Fruit fly (Drosophila melanogaster): ENCODE measurements around the gene Ca-alpha1T.
A peak's percentile ranks its signal among the peaks of the same experiment; 100 is the strongest.

Ca-alpha1T gene

dm6 chrX:6097578-6097977, 94.7 kb downstream of the Ca-alpha1T start (continued):
- TF ChIP-seq CG4730 (GFP tag; IDR thresholded peaks at IDR 0.05) (peak; percentile 85), chm (GFP tag; IDR thresholded peaks at IDR 0.05) (peak; percentile 88), Myb (GFP tag; optimal IDR thresholded peaks at IDR 0.05) (peak; percentile 64), fru (optimal IDR thresholded peaks at IDR 0.05) (no peak), CG18619 (GFP tag; optimal IDR thresholded peaks at IDR 0.05) (peak; percentile 66), CG16863 (GFP tag; optimal IDR thresholded peaks at IDR 0.05) (peak; percentile 81), CG32767 (GFP tag; IDR thresholded peaks at IDR 0.05) (peak; percentile 81), Trl (optimal IDR thresholded peaks at IDR 0.05) (no peak), Trl (GFP tag; optimal IDR thresholded peaks at IDR 0.05) (peak; percentile 84), CkIIα-i1 (GFP tag; IDR thresholded peaks at IDR 0.05) (0 out of 2 replicates have a peak, but pooled peaks have one; percentile 31), CG3726 (GFP tag; IDR thresholded peaks at IDR 0.05) (peak; percentile 60; the same call in 1 of the 3 replicates), Rfx (GFP tag; IDR thresholded peaks at IDR 0.05) (peak; percentile 91), Ets65A (GFP tag) (peak; percentile 98), NC2β (GFP tag; optimal IDR thresholded peaks at IDR 0.05) (peak; percentile 63), CG34422 (GFP tag; IDR thresholded peaks at IDR 0.05) (peak; percentile 92), CG7839 (tag; optimal IDR thresholded peaks at IDR 0.05) (peak; percentile 88), CG17361 (GFP tag; IDR thresholded peaks at IDR 0.05) (peak; percentile 83), Hmx (GFP tag; optimal IDR thresholded peaks at IDR 0.05) (peak; percentile 17), CG31441 (GFP tag; IDR thresholded peaks at IDR 0.05) (peak; percentile 81), inv (GFP tag; IDR thresholded peaks at IDR 0.05; ENCODE audit: partially characterized antibody) (no peak), Sry-β (GFP tag; optimal IDR thresholded peaks at IDR 0.05) (no peak), nmo (GFP tag; optimal IDR thresholded peaks at IDR 0.05) (peak; percentile 86), HmgZ (tag; optimal IDR thresholded peaks at IDR 0.05) (peak; percentile 71), ems (GFP tag; optimal IDR thresholded peaks at IDR 0.05) (peak; percentile 73), CG10321 (GFP tag; IDR thresholded peaks at IDR 0.05) (peak; percentile 31; the same call in 1 of the 2 replicates), Blimp-1 (GFP tag; optimal IDR thresholded peaks at IDR 0.05) (peak; percentile 81), row (GFP tag; IDR thresholded peaks at IDR 0.05) (peak; percentile 91), CG32772 (GFP tag; IDR thresholded peaks at IDR 0.05) (peak; percentile 93), Dfd (GFP tag; optimal IDR thresholded peaks at IDR 0.05) (no peak), btn (GFP tag; optimal IDR thresholded peaks at IDR 0.05) (peak; percentile 77), CG14014 (GFP tag; IDR thresholded peaks at IDR 0.05) (peak; percentile 88), ac (GFP tag; optimal IDR thresholded peaks at IDR 0.05) (no peak), oc (tag; optimal IDR thresholded peaks at IDR 0.05) (peak; percentile 75), CrebB (tag; optimal IDR thresholded peaks at IDR 0.05) (peak; percentile 44), CG6683 (GFP tag; optimal IDR thresholded peaks at IDR 0.05) (peak; percentile 64), Atf-2 (GFP tag; optimal IDR thresholded peaks at IDR 0.05) (peak; percentile 70), CG17385 (GFP tag; optimal IDR thresholded peaks at IDR 0.05) (peak; percentile 72), onecut (GFP tag; IDR thresholded peaks at IDR 0.05) (peak; percentile 77), CG12391 (tag; optimal IDR thresholded peaks at IDR 0.05) (peak; percentile 71), ttk (GFP tag; IDR thresholded peaks at IDR 0.05) (peak; percentile 93), CG10274 (GFP tag; optimal IDR thresholded peaks at IDR 0.05) (peak; percentile 65), Fer3 (tag; optimal IDR thresholded peaks at IDR 0.05) (peak; percentile 76), cato (GFP tag; optimal IDR thresholded peaks at IDR 0.05; ENCODE audit: borderline replicate concordance) (peak; percentile 64), CG2199 (GFP tag; IDR thresholded peaks at IDR 0.05) (peak; percentile 71; the same call in 1 of the 3 replicates), wek (GFP tag; optimal IDR thresholded peaks at IDR 0.05) (peak; percentile 39), CG2129 (GFP tag; IDR thresholded peaks at IDR 0.05; ENCODE audit: partially characterized antibody) (no peak), CG4360 (GFP tag; IDR thresholded peaks at IDR 0.05) (peak; percentile 50), fu2 (GFP tag; optimal IDR thresholded peaks at IDR 0.05) (peak; percentile 35), crc (GFP tag; optimal IDR thresholded peaks at IDR 0.05) (peak; percentile 42), CG13287 (GFP tag; IDR thresholded peaks at IDR 0.05; ENCODE audit: partially characterized antibody) (peak; percentile 16; the same call in 1 of the 2 replicates), CG10147 (GFP tag; optimal IDR thresholded peaks at IDR 0.05) (peak; percentile 21), CG6765 (GFP tag; optimal IDR thresholded peaks at IDR 0.05) (peak; percentile 3)

All from whole organism, embryonic.